Fruit fly (Drosophila melanogaster) whole organism, embryonic: ENCODE measurements around the gene CG6688.

ENCODE experiments used
- Asciz ChIP-seq: fragments of 200-800 bp; sonication (Bioruptor generic); optimal IDR thresholded peaks from 2 replicates; lab custom pipeline; 2017; ENCODE audit warnings: missing biosample characterization, mild to moderate bottlenecking, missing genetic modification characterization, missing genetic modification reagents
- B-H2 ChIP-seq: fragments of 200-800 bp; sonication (Bioruptor generic); optimal IDR thresholded peaks from 2 replicates; lab custom pipeline; 2018; ENCODE audit warnings: missing biosample characterization, mild to moderate bottlenecking, missing genetic modification characterization
- CG10959 ChIP-seq: fragments of 200-800 bp; sonication (Bioruptor generic); IDR thresholded peaks from 2 replicates; pipeline ENCODE4 v1.3.6; 2022; ENCODE audit warnings: missing biosample characterization, missing genetic modification characterization
- CG12104 ChIP-seq: fragments of 200-800 bp; sonication (Bioruptor generic); optimal IDR thresholded peaks from 3 replicates; lab custom pipeline; 2016; ENCODE audit warnings: missing biosample characterization, missing genetic modification characterization
- CG12155 ChIP-seq: fragments of 200-800 bp; sonication (Bioruptor generic); optimal IDR thresholded peaks from 3 replicates; lab custom pipeline; 2016; ENCODE audit warnings: missing biosample characterization, missing genetic modification characterization
- CG12391 ChIP-seq: fragments of 200-800 bp; sonication (Bioruptor generic); optimal IDR thresholded peaks from 3 replicates; lab custom pipeline; 2018; ENCODE audit warnings: missing biosample characterization, mild to moderate bottlenecking, missing genetic modification characterization, moderate library complexity
- CG13296 ChIP-seq: fragments of 200-800 bp; sonication (Bioruptor generic); optimal IDR thresholded peaks from 3 replicates; lab custom pipeline; 2018; ENCODE audit warnings: missing biosample characterization, mild to moderate bottlenecking, missing genetic modification characterization
- CG15696 ChIP-seq: fragments of 200-800 bp; sonication (Bioruptor generic); optimal IDR thresholded peaks from 2 replicates; lab custom pipeline; 2019; ENCODE audit warnings: missing biosample characterization, mild to moderate bottlenecking, missing genetic modification characterization, moderate library complexity
- CG17328 ChIP-seq: fragments of 200-800 bp; sonication (Bioruptor generic); IDR thresholded peaks from 2 replicates; pipeline ENCODE4 v1.3.6; 2022; ENCODE audit warnings: missing biosample characterization, missing genetic modification characterization
- CG17359 ChIP-seq: fragments of 200-800 bp; sonication (Bioruptor generic); optimal IDR thresholded peaks from 3 replicates; lab custom pipeline; 2018; ENCODE audit warnings: missing biosample characterization, mild to moderate bottlenecking, missing genetic modification characterization, moderate library complexity
- CG34224 ChIP-seq: fragments of 200-800 bp; sonication (Bioruptor generic); IDR thresholded peaks from 3 replicates; pipeline ENCODE4 v1.3.6; 2022; ENCODE audit warnings: missing biosample characterization, missing genetic modification characterization; ENCODE audit not compliant: partially characterized antibody
- CG43689 ChIP-seq: fragments of 200-800 bp; sonication (Bioruptor generic); IDR thresholded peaks from 2 replicates; pipeline ENCODE4 v1.3.6; 2022; ENCODE audit warnings: missing biosample characterization, missing genetic modification characterization
- CG4854 ChIP-seq: fragments of 200-800 bp; sonication (Bioruptor generic); optimal IDR thresholded peaks from 2 replicates; lab custom pipeline; 2016; ENCODE audit warnings: missing biosample characterization, missing genetic modification characterization, inconsistent platforms
- CG5180 ChIP-seq: fragments of 200-800 bp; sonication (Bioruptor generic); optimal IDR thresholded peaks from 3 replicates; lab custom pipeline; 2017; ENCODE audit warnings: missing biosample characterization, missing genetic modification characterization, mild to moderate bottlenecking, moderate library complexity, missing genetic modification reagents
- CG6689 ChIP-seq: fragments of 200-800 bp; sonication (Bioruptor generic); IDR thresholded peaks from 2 replicates; pipeline ENCODE4 v1.3.6; 2022; ENCODE audit warnings: missing biosample characterization, missing genetic modification characterization
- CG7271 ChIP-seq: fragments of 200-800 bp; sonication (Bioruptor generic); optimal IDR thresholded peaks from 2 replicates; lab custom pipeline; 2018; ENCODE audit warnings: missing biosample characterization, mild to moderate bottlenecking, missing genetic modification characterization, moderate library complexity
- CG8290 ChIP-seq, 3 experiments: fragments of 200-800 bp; sonication (Bioruptor generic); optimal IDR thresholded peaks; 2 replicates each; lab custom pipeline; 2016 to 2019; ENCODE audit warnings: missing biosample characterization in 3 of 3, missing genetic modification characterization in 3 of 3, mild to moderate bottlenecking in 2 of 3, moderate library complexity in 1 of 3
- CG9215 ChIP-seq: fragments of 200-800 bp; sonication (Bioruptor generic); IDR thresholded peaks from 2 replicates; pipeline ENCODE4 v1.3.6; 2022; ENCODE audit warnings: missing biosample characterization, missing genetic modification characterization
- CrebB ChIP-seq: fragments of 200-800 bp; sonication (Bioruptor generic); optimal IDR thresholded peaks from 3 replicates; lab custom pipeline; 2018; ENCODE audit warnings: missing biosample characterization, mild to moderate bottlenecking, missing genetic modification characterization
- Dfd ChIP-seq, 2 experiments: fragments of >200 bp; optimal IDR thresholded peaks; 2 replicates each; lab custom pipeline; 2017; ENCODE audit warnings: missing biosample characterization in 2 of 2, missing genetic modification characterization in 2 of 2
- Dip2 ChIP-seq: fragments of 200-800 bp; sonication (Bioruptor generic); IDR thresholded peaks from 2 replicates; pipeline ENCODE4 v1.3.6; 2022; ENCODE audit warnings: missing biosample characterization, missing genetic modification characterization
- Dll ChIP-seq: fragments of 200-800 bp; sonication (Bioruptor generic); IDR thresholded peaks from 4 replicates; pipeline ENCODE4 v1.3.6; 2022; ENCODE audit warnings: missing biosample characterization, missing genetic modification characterization; ENCODE audit not compliant: partially characterized antibody
- Eip74EF ChIP-seq, 2 experiments: fragments of 200-800 bp in 1 of 2; fragments of >200 bp in 1 of 2; sonication (Bioruptor generic) in 1 of 2; optimal IDR thresholded peaks; 2 replicates each; lab custom pipeline; 2017 to 2019; ENCODE audit warnings: missing biosample characterization in 2 of 2, missing genetic modification characterization in 2 of 2, mild to moderate bottlenecking in 1 of 2, moderate library complexity in 1 of 2
- HLH54F ChIP-seq: fragments of 200-800 bp; sonication (Bioruptor generic); optimal IDR thresholded peaks from 3 replicates; lab custom pipeline; 2016; ENCODE audit warnings: missing biosample characterization, missing genetic modification characterization
- Mes4 ChIP-seq: fragments of 200-800 bp; sonication (Bioruptor generic); optimal IDR thresholded peaks from 2 replicates; lab custom pipeline; 2016; ENCODE audit warnings: missing biosample characterization, missing genetic modification characterization
- NK7.1 ChIP-seq: fragments of 200-800 bp; sonication (Bioruptor generic); optimal IDR thresholded peaks from 3 replicates; lab custom pipeline; 2016; ENCODE audit warnings: missing biosample characterization, missing genetic modification characterization
- Rx ChIP-seq: fragments of 200-800 bp; sonication (Bioruptor generic); IDR thresholded peaks from 2 replicates; pipeline ENCODE4 v1.3.6; 2022; ENCODE audit warnings: missing biosample characterization, missing genetic modification characterization
- Sox100B ChIP-seq: fragments of 200-800 bp; sonication (Bioruptor generic); optimal IDR thresholded peaks from 3 replicates; lab custom pipeline; 2018; ENCODE audit warnings: missing biosample characterization, mild to moderate bottlenecking, missing genetic modification characterization
- Taf1 ChIP-seq: fragments of 200-800 bp; sonication (Bioruptor generic); IDR thresholded peaks from 2 replicates; pipeline ENCODE4 v1.3.6; 2022; ENCODE audit warnings: missing biosample characterization, missing genetic modification characterization
- Trl ChIP-seq, 3 experiments: fragments of >200 bp in 2 of 3; fragments of 200-800 bp in 1 of 3; sonication (Bioruptor generic) in 1 of 3; optimal IDR thresholded peaks; 2 replicates in 1 of 3; 3 replicates in 2 of 3; lab custom pipeline; 2016 to 2017; ENCODE audit warnings: missing biosample characterization in 1 of 3, missing genetic modification characterization in 1 of 3
- ato ChIP-seq: fragments of 200-800 bp; sonication (Bioruptor generic); IDR thresholded peaks from 2 replicates; pipeline ENCODE4 v1.3.6; 2022; ENCODE audit warnings: missing biosample characterization, missing genetic modification characterization; ENCODE audit not compliant: partially characterized antibody
- btn ChIP-seq: fragments of 200-800 bp; sonication (Bioruptor generic); optimal IDR thresholded peaks from 2 replicates; lab custom pipeline; 2016; ENCODE audit warnings: missing biosample characterization, missing genetic modification characterization
- disco-r ChIP-seq: fragments of 200-800 bp; sonication (Bioruptor generic); optimal IDR thresholded peaks from 2 replicates; lab custom pipeline; 2016; ENCODE audit warnings: missing biosample characterization, missing genetic modification characterization
- en ChIP-seq: fragments of 200-800 bp; sonication (Bioruptor generic); optimal IDR thresholded peaks from 2 replicates; lab custom pipeline; 2016; ENCODE audit warnings: missing biosample characterization, missing genetic modification characterization
- eve ChIP-seq, 2 experiments: fragments of >200 bp; optimal IDR thresholded peaks; 2 replicates each; lab custom pipeline; 2017; ENCODE audit warnings: missing biosample characterization in 2 of 2, missing genetic modification characterization in 2 of 2
- exex ChIP-seq: fragments of 200-800 bp; sonication (Bioruptor generic); optimal IDR thresholded peaks from 4 replicates; lab custom pipeline; 2018; ENCODE audit warnings: missing biosample characterization, mild to moderate bottlenecking, missing genetic modification characterization, moderate library complexity
- fd3F ChIP-seq: fragments of 200-800 bp; sonication (Bioruptor generic); optimal IDR thresholded peaks from 2 replicates; lab custom pipeline; 2018; ENCODE audit warnings: missing biosample characterization, mild to moderate bottlenecking, missing genetic modification characterization, moderate library complexity
- insv ChIP-seq, 2 experiments: fragments of 200-800 bp; sonication (Bioruptor generic); optimal IDR thresholded peaks; 3 replicates each; lab custom pipeline; 2016 to 2018; ENCODE audit warnings: missing biosample characterization in 2 of 2, missing genetic modification characterization in 2 of 2
- lbe ChIP-seq: fragments of 200-800 bp; sonication (Bioruptor generic); optimal IDR thresholded peaks from 2 replicates; lab custom pipeline; 2016; ENCODE audit warnings: missing biosample characterization, mild to moderate bottlenecking, missing genetic modification characterization
- lov ChIP-seq, 2 experiments: fragments of 200-800 bp in 1 of 2; fragments of >200 bp in 1 of 2; sonication (Bioruptor generic) in 1 of 2; IDR thresholded peaks in 1 of 2; optimal IDR thresholded peaks in 1 of 2; 2 replicates in 1 of 2; 3 replicates in 1 of 2; pipeline versions ENCODE4 v1.3.6 to Lab custom; 2017 to 2022; ENCODE audit warnings: missing biosample characterization in 1 of 2, missing genetic modification characterization in 1 of 2
- onecut ChIP-seq: fragments of 200-800 bp; sonication (Bioruptor generic); IDR thresholded peaks from 2 replicates; pipeline ENCODE4 v1.3.6; 2022; ENCODE audit warnings: missing biosample characterization, missing genetic modification characterization
- p53 ChIP-seq: fragments of 200-800 bp; sonication (Bioruptor generic); optimal IDR thresholded peaks from 2 replicates; lab custom pipeline; 2016; ENCODE audit warnings: missing biosample characterization, missing genetic modification characterization
- pum ChIP-seq: fragments of 200-800 bp; sonication (Bioruptor generic); optimal IDR thresholded peaks from 2 replicates; lab custom pipeline; 2016; ENCODE audit warnings: missing biosample characterization, missing genetic modification characterization
- row ChIP-seq: fragments of 200-800 bp; sonication (Bioruptor generic); IDR thresholded peaks from 3 replicates; pipeline ENCODE4 v1.3.6; 2022; ENCODE audit warnings: missing biosample characterization, missing genetic modification characterization
- salm ChIP-seq: fragments of 200-800 bp; sonication (Bioruptor generic); optimal IDR thresholded peaks from 2 replicates; lab custom pipeline; 2018; ENCODE audit warnings: missing biosample characterization, mild to moderate bottlenecking, missing genetic modification characterization
- slbo ChIP-seq: fragments of 200-800 bp; sonication (Bioruptor generic); IDR thresholded peaks from 2 replicates; pipeline ENCODE4 v1.3.6; 2022; ENCODE audit warnings: missing biosample characterization, missing genetic modification characterization
- slou ChIP-seq: fragments of 200-800 bp; sonication (Bioruptor generic); optimal IDR thresholded peaks from 3 replicates; lab custom pipeline; 2016; ENCODE audit warnings: missing biosample characterization, missing genetic modification characterization
- usp ChIP-seq: fragments of >200 bp; optimal IDR thresholded peaks from 2 replicates; lab custom pipeline; 2017; ENCODE audit warnings: missing biosample characterization, missing genetic modification characterization
- zf30C ChIP-seq: fragments of 200-800 bp; sonication (Bioruptor generic); optimal IDR thresholded peaks from 3 replicates; lab custom pipeline; 2018; ENCODE audit warnings: missing biosample characterization, mild to moderate bottlenecking, missing genetic modification characterization

Gene CG6688

DNA sequence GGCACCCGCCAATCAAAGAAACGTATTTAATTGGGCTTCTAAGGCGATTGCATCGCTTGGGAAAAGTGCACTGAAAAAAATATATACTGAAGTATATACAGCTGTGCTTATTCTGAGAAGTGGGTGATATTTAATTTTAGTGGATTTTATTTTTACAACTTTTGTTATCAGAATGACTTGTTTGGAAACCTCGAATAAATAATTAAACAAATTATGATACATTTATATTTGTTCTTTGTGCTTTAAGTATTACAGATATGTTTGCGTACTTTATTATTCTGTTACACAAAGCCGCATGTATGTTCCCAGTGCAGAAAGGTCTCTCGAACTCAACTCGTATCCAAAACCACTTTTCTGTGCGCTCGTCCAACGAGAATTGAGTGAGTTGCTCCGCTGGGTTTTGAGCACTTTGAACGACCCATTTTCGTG is 36.5 kb downstream of the CG6688 start (continued):
- TF ChIP-seq ato (GFP tag; lab: Robert Waterston, UW) (no peak), p53 (GFP tag; lab: Kevin White, UChicago) (no peak), NK7.1 (GFP tag; lab: Kevin White, UChicago) (peak; percentile 28), CG6689 (GFP tag; lab: Robert Waterston, UW) (peak; percentile 73), exex (peak; percentile 7), CG13296 (GFP tag; lab: Kevin White, UChicago) (peak; percentile 81), CG17359 (tag; lab: Kevin White, UChicago) (peak; percentile 81), disco-r (GFP tag; lab: Kevin White, UChicago) (no peak), zf30C (peak; percentile 57), CG7271 (tag; lab: Kevin White, UChicago) (no peak), HLH54F (GFP tag; lab: Kevin White, UChicago) (peak; percentile 17), slbo (GFP tag; lab: Robert Waterston, UW) (peak; percentile 70), pum (GFP tag; lab: Kevin White, UChicago) (peak; percentile 42), CG15696 (tag; lab: Kevin White, UChicago) (peak; percentile 27), CrebB (tag; lab: Kevin White, UChicago) (peak; percentile 39), Sox100B (GFP tag; lab: Kevin White, UChicago) (peak; percentile 85), CG8290 (GFP tag; optimal IDR thresholded peaks at IDR 0.05; lab: Kevin White, UChicago) (peak; percentile 48), CG8290 (tag; optimal IDR thresholded peaks at IDR 0.05; lab: Kevin White, UChicago) (no peak), usp (no peak), CG10959 (no peak), Eip74EF (GFP tag; optimal IDR thresholded peaks at IDR 0.05; lab: Kevin White, UChicago) (peak in 1 of 2 experiments; percentile 83), Asciz (GFP tag; lab: Kevin White, UChicago) (peak; percentile 84), onecut (peak; percentile 58), eve (GFP tag; optimal IDR thresholded peaks at IDR 0.05; lab: Kevin White, UChicago) (no peak), lbe (GFP tag; lab: Kevin White, UChicago) (peak; percentile 33), CG4854 (peak; percentile 33), CG12391 (peak; percentile 81), Dfd (GFP tag; optimal IDR thresholded peaks at IDR 0.05; lab: Kevin White, UChicago) (no peak), CG9215 (peak; percentile 46; the same call in 1 of the 2 replicates), CG43689 (GFP tag; lab: Robert Waterston, UW) (0 out of 2 replicates have a peak, but pooled peaks have one; percentile 35), insv (GFP tag; optimal IDR thresholded peaks at IDR 0.05; lab: Kevin White, UChicago) (no peak), CG12155 (peak; percentile 37), lov (optimal IDR thresholded peaks at IDR 0.05; lab: Kevin White, UChicago) (no peak), lov (GFP tag; IDR thresholded peaks at IDR 0.05; lab: Robert Waterston, UW) (no peak), Dip2 (no peak), fd3F (GFP tag; lab: Kevin White, UChicago) (peak; percentile 79), Dll (GFP tag; lab: Robert Waterston, UW) (no peak), Mes4 (peak; percentile 21), en (GFP tag; lab: Kevin White, UChicago) (peak; percentile 31), Taf1 (no peak), CG34224 (no peak), slou (GFP tag; lab: Kevin White, UChicago) (peak; percentile 19), btn (GFP tag; lab: Kevin White, UChicago) (no peak), CG5180 (peak; percentile 67), CG17328 (peak; percentile 50; the same call in 1 of the 2 replicates), Rx (GFP tag; lab: Robert Waterston, UW) (no peak), row (GFP tag; lab: Robert Waterston, UW) (peak; percentile 89), salm (tag; lab: Kevin White, UChicago) (peak; percentile 30), Trl (optimal IDR thresholded peaks at IDR 0.05; lab: Kevin White, UChicago) (no peak), Trl (GFP tag; optimal IDR thresholded peaks at IDR 0.05; lab: Kevin White, UChicago) (peak; percentile 57), B-H2 (GFP tag; lab: Kevin White, UChicago) (no peak), CG12104 (GFP tag; lab: Kevin White, UChicago) (peak; percentile 66)
